Worm (Caenorhabditis elegans) whole organism, late embryonic: ENCODE data around the gene wdr-62.

Source experiments
- C08G9.2 ChIP-seq: sonication (generic microtip); optimal IDR thresholded peaks from 2 replicates; lab custom pipeline; 2016; ENCODE audit warnings: mild to moderate bottlenecking, missing genetic modification characterization, moderate library complexity, missing compliant biosample characterization
- C38D4.7 ChIP-seq: fragments of 200-800 bp; sonication (Bioruptor generic); optimal IDR thresholded peaks from 2 replicates; lab custom pipeline; 2018; ENCODE audit warnings: mild to moderate bottlenecking, missing genetic modification characterization, moderate library complexity, missing compliant biosample characterization
- K02D7.2 ChIP-seq: sonication (generic microtip); optimal IDR thresholded peaks from 2 replicates; lab custom pipeline; 2017; ENCODE audit warnings: mild to moderate bottlenecking, missing genetic modification characterization, missing compliant biosample characterization
- elt-2 ChIP-seq: sonication (generic microtip); optimal IDR thresholded peaks from 2 replicates; lab custom pipeline; 2016; ENCODE audit warnings: missing genetic modification reagents, missing genetic modification characterization, missing compliant biosample characterization
- pha-4 ChIP-seq: fragments of 150-350 bp; optimal IDR thresholded peaks from 2 replicates; lab custom pipeline; 2018; ENCODE audit warnings: missing biosample characterization, missing genetic modification reagents, missing genetic modification characterization
- sox-4 ChIP-seq: sonication (generic microtip); optimal IDR thresholded peaks from 2 replicates; lab custom pipeline; 2017; ENCODE audit warnings: mild to moderate bottlenecking, missing genetic modification characterization, inconsistent platforms, missing compliant biosample characterization
- ztf-16 ChIP-seq: sonication (generic microtip); optimal IDR thresholded peaks from 2 replicates; lab custom pipeline; 2017; ENCODE audit warnings: missing genetic modification characterization, missing compliant biosample characterization

ce11 chrV:9473924-9474323, 30.1 kb downstream of the wdr-62 start:
- no peak for TF ChIP-seq ztf-16 (tag; lab: Kevin White, UChicago)
- no peak for TF ChIP-seq pha-4 (tag; lab: Kevin White, UChicago)
- no peak for TF ChIP-seq C08G9.2 (tag; lab: Kevin White, UChicago)
- no peak for TF ChIP-seq elt-2 (tag; lab: Kevin White, UChicago)
- TF ChIP-seq sox-4, result no peak
- no peak for TF ChIP-seq K02D7.2 (tag; lab: Kevin White, UChicago)
- TF ChIP-seq C38D4.7 (GFP tag; lab: Kevin White, UChicago), result no peak
